Fruit fly (Drosophila melanogaster) whole organism, embryonic: ENCODE results near the gene CG9044.

Source experiments
- BEAF-32 ChIP-seq: fragments of 200-800 bp; sonication (Bioruptor generic); optimal IDR thresholded peaks from 3 replicates; lab custom pipeline; 2017; ENCODE audit warnings: missing biosample characterization, missing genetic modification characterization, mild to moderate bottlenecking, moderate library complexity, missing genetic modification reagents
- BtbVII ChIP-seq: fragments of 200-800 bp; sonication (Bioruptor generic); optimal IDR thresholded peaks from 3 replicates; lab custom pipeline; 2017; ENCODE audit warnings: missing biosample characterization, mild to moderate bottlenecking, missing genetic modification characterization
- CG10267 ChIP-seq: fragments of 200-800 bp; sonication (Bioruptor generic); optimal IDR thresholded peaks from 2 replicates; lab custom pipeline; 2018; ENCODE audit warnings: missing biosample characterization, mild to moderate bottlenecking, missing genetic modification characterization, moderate library complexity
- CG10543 ChIP-seq: fragments of 200-800 bp; sonication (Bioruptor generic); optimal IDR thresholded peaks from 3 replicates; lab custom pipeline; 2017; ENCODE audit warnings: missing biosample characterization, mild to moderate bottlenecking, missing genetic modification characterization, moderate library complexity
- CG11398 ChIP-seq: fragments of 200-800 bp; sonication (Bioruptor generic); optimal IDR thresholded peaks from 2 replicates; lab custom pipeline; 2016; ENCODE audit warnings: missing biosample characterization, missing genetic modification characterization
- CG13296 ChIP-seq: fragments of 200-800 bp; sonication (Bioruptor generic); optimal IDR thresholded peaks from 3 replicates; lab custom pipeline; 2018; ENCODE audit warnings: missing biosample characterization, mild to moderate bottlenecking, missing genetic modification characterization
- CG14860 ChIP-seq: fragments of 200-800 bp; sonication (Bioruptor generic); IDR thresholded peaks from 3 replicates; pipeline ENCODE4 v1.3.6; 2022; ENCODE audit warnings: missing biosample characterization, missing genetic modification characterization; ENCODE audit not compliant: partially characterized antibody
- CG15479 ChIP-seq: fragments of 200-800 bp; sonication (Bioruptor generic); optimal IDR thresholded peaks from 3 replicates; lab custom pipeline; 2019; ENCODE audit warnings: missing biosample characterization, mild to moderate bottlenecking, missing genetic modification characterization, moderate library complexity
- CG15514 ChIP-seq: fragments of 200-800 bp; sonication (Bioruptor generic); optimal IDR thresholded peaks from 3 replicates; lab custom pipeline; 2017; ENCODE audit warnings: missing biosample characterization, missing genetic modification characterization, mild to moderate bottlenecking, moderate library complexity, missing genetic modification reagents
- CG17612 ChIP-seq: fragments of 200-800 bp; sonication (Bioruptor generic); IDR thresholded peaks from 2 replicates; pipeline ENCODE4 v1.3.6; 2022; ENCODE audit warnings: missing biosample characterization, missing genetic modification characterization
- CG3163 ChIP-seq: fragments of 200-800 bp; sonication (Bioruptor generic); optimal IDR thresholded peaks from 3 replicates; lab custom pipeline; 2016; ENCODE audit warnings: missing biosample characterization, missing genetic modification characterization
- CG34376 ChIP-seq: fragments of 200-800 bp; sonication (Bioruptor generic); optimal IDR thresholded peaks from 2 replicates; lab custom pipeline; 2018; ENCODE audit warnings: missing biosample characterization, mild to moderate bottlenecking, missing genetic modification characterization
- CG4360 ChIP-seq: fragments of 200-800 bp; sonication (Bioruptor generic); IDR thresholded peaks from 2 replicates; pipeline ENCODE4 v1.3.6; 2022; ENCODE audit warnings: missing biosample characterization, missing genetic modification characterization
- CG4424 ChIP-seq: fragments of 200-800 bp; sonication (Bioruptor generic); optimal IDR thresholded peaks from 3 replicates; lab custom pipeline; 2016; ENCODE audit warnings: missing biosample characterization, missing genetic modification characterization
- CG5953 ChIP-seq: fragments of 200-800 bp; sonication (Bioruptor generic); IDR thresholded peaks from 2 replicates; pipeline ENCODE4 v1.3.6; 2022; ENCODE audit warnings: missing biosample characterization, missing genetic modification characterization
- CG6272 ChIP-seq: fragments of 200-800 bp; sonication (Bioruptor generic); IDR thresholded peaks from 2 replicates; pipeline ENCODE4 v1.3.6; 2022; ENCODE audit warnings: missing biosample characterization, missing genetic modification characterization
- CG9609 ChIP-seq: fragments of 200-800 bp; sonication (Bioruptor generic); optimal IDR thresholded peaks from 3 replicates; lab custom pipeline; 2016; ENCODE audit warnings: missing biosample characterization, missing genetic modification characterization
- CG9817 ChIP-seq: fragments of 200-800 bp; sonication (Bioruptor generic); optimal IDR thresholded peaks from 2 replicates; lab custom pipeline; 2018; ENCODE audit warnings: missing biosample characterization, mild to moderate bottlenecking, missing genetic modification characterization, moderate library complexity
- Camta ChIP-seq: fragments of 200-800 bp; sonication (Bioruptor generic); optimal IDR thresholded peaks from 2 replicates; lab custom pipeline; 2016; ENCODE audit warnings: missing biosample characterization, missing genetic modification characterization
- Ets97D ChIP-seq: fragments of 200-800 bp; sonication (Bioruptor generic); optimal IDR thresholded peaks from 3 replicates; lab custom pipeline; 2016; ENCODE audit warnings: missing biosample characterization, missing genetic modification characterization
- Hand ChIP-seq: fragments of 200-800 bp; sonication (Bioruptor generic); optimal IDR thresholded peaks from 2 replicates; lab custom pipeline; 2017; ENCODE audit warnings: mild to moderate bottlenecking, missing biosample characterization, missing genetic modification reagents, missing genetic modification characterization
- Mad ChIP-seq: fragments of 200-800 bp; sonication (Bioruptor generic); optimal IDR thresholded peaks from 2 replicates; lab custom pipeline; 2016; ENCODE audit warnings: missing biosample characterization, missing genetic modification characterization
- Med ChIP-seq: fragments of 200-800 bp; sonication (Bioruptor generic); peaks from one replicate; lab custom pipeline; 2016; ENCODE audit warnings: missing biosample characterization, missing genetic modification characterization, mild to moderate bottlenecking, inconsistent platforms, moderate library complexity
- NK7.1 ChIP-seq: fragments of 200-800 bp; sonication (Bioruptor generic); optimal IDR thresholded peaks from 3 replicates; lab custom pipeline; 2016; ENCODE audit warnings: missing biosample characterization, missing genetic modification characterization
- Neu2 ChIP-seq: fragments of 200-800 bp; sonication (Bioruptor generic); optimal IDR thresholded peaks from 3 replicates; lab custom pipeline; 2016; ENCODE audit warnings: missing biosample characterization, missing genetic modification characterization, borderline replicate concordance
- Sox102F ChIP-seq: fragments of 200-800 bp; sonication (Bioruptor generic); optimal IDR thresholded peaks from 2 replicates; lab custom pipeline; 2018; ENCODE audit warnings: missing biosample characterization, mild to moderate bottlenecking, missing genetic modification characterization, moderate library complexity
- Trl ChIP-seq, 3 experiments: fragments of >200 bp in 2 of 3; fragments of 200-800 bp in 1 of 3; sonication (Bioruptor generic) in 1 of 3; optimal IDR thresholded peaks; 2 replicates in 1 of 3; 3 replicates in 2 of 3; lab custom pipeline; 2016 to 2017; ENCODE audit warnings: missing biosample characterization in 1 of 3, missing genetic modification characterization in 1 of 3
- YL-1 ChIP-seq: fragments of 200-800 bp; sonication (Bioruptor generic); optimal IDR thresholded peaks from 3 replicates; lab custom pipeline; 2017; ENCODE audit warnings: missing biosample characterization, mild to moderate bottlenecking, missing genetic modification characterization
- ac ChIP-seq: fragments of 200-800 bp; sonication (Bioruptor generic); optimal IDR thresholded peaks from 3 replicates; lab custom pipeline; 2017; ENCODE audit warnings: missing biosample characterization, mild to moderate bottlenecking, missing genetic modification characterization
- ato ChIP-seq: fragments of 200-800 bp; sonication (Bioruptor generic); IDR thresholded peaks from 2 replicates; pipeline ENCODE4 v1.3.6; 2022; ENCODE audit warnings: missing biosample characterization, missing genetic modification characterization; ENCODE audit not compliant: partially characterized antibody
- bigmax ChIP-seq: fragments of 200-800 bp; sonication (Bioruptor generic); optimal IDR thresholded peaks from 2 replicates; lab custom pipeline; 2018; ENCODE audit warnings: missing biosample characterization, mild to moderate bottlenecking, missing genetic modification characterization
- bowl ChIP-seq: fragments of 200-800 bp; sonication (Bioruptor generic); IDR thresholded peaks from 2 replicates; pipeline ENCODE4 v1.3.6; 2022; ENCODE audit warnings: missing biosample characterization, missing genetic modification characterization
- cad ChIP-seq: fragments of >200 bp; optimal IDR thresholded peaks from 2 replicates; lab custom pipeline; 2017; ENCODE audit warnings: missing biosample characterization, missing genetic modification characterization
- chif ChIP-seq, 2 experiments: fragments of 200-800 bp; sonication (Bioruptor generic); optimal IDR thresholded peaks; 3 replicates each; lab custom pipeline; 2016; ENCODE audit warnings: missing biosample characterization in 2 of 2, missing genetic modification characterization in 2 of 2
- ewg ChIP-seq: fragments of 200-800 bp; sonication (Bioruptor generic); optimal IDR thresholded peaks from 3 replicates; lab custom pipeline; 2017; ENCODE audit warnings: mild to moderate bottlenecking, missing biosample characterization, missing genetic modification reagents, missing genetic modification characterization
- gsb-n ChIP-seq: fragments of 200-800 bp; sonication (Bioruptor generic); optimal IDR thresholded peaks from 3 replicates; lab custom pipeline; 2018; ENCODE audit warnings: missing biosample characterization, mild to moderate bottlenecking, missing genetic modification characterization
- klu ChIP-seq: fragments of 200-800 bp; sonication (Bioruptor generic); IDR thresholded peaks from 2 replicates; pipeline ENCODE4 v1.3.6; 2022; ENCODE audit warnings: missing biosample characterization, missing genetic modification characterization
- luna ChIP-seq: fragments of 200-800 bp; sonication (Bioruptor generic); optimal IDR thresholded peaks from 2 replicates; lab custom pipeline; 2016; ENCODE audit warnings: missing biosample characterization, missing genetic modification characterization
- mirr ChIP-seq: fragments of 200-800 bp; sonication (Bioruptor generic); optimal IDR thresholded peaks from 3 replicates; lab custom pipeline; 2018; ENCODE audit warnings: missing biosample characterization, mild to moderate bottlenecking, missing genetic modification characterization
- nom ChIP-seq: fragments of 200-800 bp; sonication (Bioruptor generic); optimal IDR thresholded peaks from 2 replicates; lab custom pipeline; 2017; ENCODE audit warnings: missing biosample characterization, missing genetic modification characterization, mild to moderate bottlenecking, moderate library complexity, missing genetic modification reagents
- pb ChIP-seq: fragments of 200-800 bp; sonication (Bioruptor generic); optimal IDR thresholded peaks from 3 replicates; lab custom pipeline; 2016; ENCODE audit warnings: missing biosample characterization, missing genetic modification characterization
- pros ChIP-seq: fragments of 200-800 bp; sonication (Bioruptor generic); optimal IDR thresholded peaks from 3 replicates; lab custom pipeline; 2019; ENCODE audit warnings: missing biosample characterization, mild to moderate bottlenecking, missing genetic modification characterization, moderate library complexity
- salm ChIP-seq: fragments of 200-800 bp; sonication (Bioruptor generic); optimal IDR thresholded peaks from 2 replicates; lab custom pipeline; 2018; ENCODE audit warnings: missing biosample characterization, mild to moderate bottlenecking, missing genetic modification characterization
- sd ChIP-seq: fragments of 200-800 bp; sonication (Bioruptor generic); optimal IDR thresholded peaks from 3 replicates; lab custom pipeline; 2018; ENCODE audit warnings: missing biosample characterization, mild to moderate bottlenecking, missing genetic modification characterization, moderate library complexity
- stc ChIP-seq: fragments of 200-800 bp; sonication (Bioruptor generic); IDR thresholded peaks from 2 replicates; pipeline ENCODE4 v1.3.6; 2022; ENCODE audit warnings: missing biosample characterization, missing genetic modification characterization
- tio ChIP-seq: fragments of 200-800 bp; sonication (Bioruptor generic); optimal IDR thresholded peaks from 2 replicates; lab custom pipeline; 2017; ENCODE audit warnings: missing biosample characterization, missing genetic modification characterization, inconsistent platforms
- usp ChIP-seq: fragments of >200 bp; optimal IDR thresholded peaks from 2 replicates; lab custom pipeline; 2017; ENCODE audit warnings: missing biosample characterization, missing genetic modification characterization

The CG9044 gene

DNA sequence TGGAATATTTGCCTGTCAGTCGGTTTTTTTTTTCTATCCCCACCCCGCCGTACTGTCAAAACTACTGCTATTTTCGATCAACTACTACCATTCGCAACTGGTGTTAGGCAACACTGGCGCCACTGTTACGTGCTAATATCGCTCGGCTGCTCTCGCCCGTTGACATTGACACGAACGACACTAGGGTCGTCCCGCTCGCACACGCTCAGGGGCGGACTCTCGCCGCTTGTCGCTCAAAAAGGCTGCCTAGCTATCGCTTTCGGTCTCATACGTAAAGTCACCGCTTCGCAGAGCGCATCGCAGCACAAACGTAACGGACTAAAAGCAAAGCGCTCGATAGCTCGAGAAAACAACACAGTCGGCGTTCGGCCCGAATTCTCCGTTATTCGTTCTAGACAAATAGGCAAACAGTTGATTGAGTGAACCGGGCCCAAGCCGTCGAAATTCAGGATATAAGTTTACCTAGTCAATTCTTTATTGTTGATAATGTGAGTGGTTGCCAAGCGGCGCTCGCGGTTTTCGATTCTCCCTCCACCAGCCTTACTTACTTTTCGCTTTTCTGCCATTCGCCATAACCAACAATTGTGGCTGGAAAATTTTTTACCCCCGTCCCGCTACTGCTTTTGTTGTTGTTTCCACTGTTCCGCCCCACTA, 33.2 kb downstream of the CG9044 start (continued):
- TF ChIP-seq chif (GFP tag; optimal IDR thresholded peaks at IDR 0.05; lab: Kevin White, UChicago) (peak in 1 of 2 experiments; percentile 14), Camta (GFP tag; lab: Kevin White, UChicago) (peak; percentile 28), mirr (GFP tag; lab: Kevin White, UChicago) (peak; percentile 72), YL-1 (peak; percentile 88), Neu2 (no peak)

dm6 chr2L:5983236-5983635, 34.0 kb downstream of the CG9044 start:
- TF ChIP-seq pros (GFP tag; lab: Kevin White, UChicago) (peak; percentile 58), tio (GFP tag; lab: Kevin White, UChicago) (no peak), nom (peak; percentile 38), CG11398 (no peak), CG6272 (no peak), CG9609 (no peak), BtbVII (GFP tag; lab: Kevin White, UChicago) (no peak), ac (no peak), Med (GFP tag; lab: Kevin White, UChicago) (no peak), CG10543 (no peak), CG5953 (GFP tag; lab: Robert Waterston, UW) (no peak), CG4424 (GFP tag; lab: Kevin White, UChicago) (no peak), Mad (GFP tag; lab: Kevin White, UChicago) (no peak), Hand (no peak), sd (tag; lab: Kevin White, UChicago) (peak; percentile 8), CG14860 (no peak), luna (GFP tag; lab: Kevin White, UChicago) (no peak), gsb-n (tag; lab: Kevin White, UChicago) (no peak), bowl (GFP tag; lab: Robert Waterston, UW) (no peak), stc (GFP tag; lab: Robert Waterston, UW) (no peak), ato (GFP tag; lab: Robert Waterston, UW) (no peak), salm (tag; lab: Kevin White, UChicago) (no peak), ewg (no peak), CG15479 (GFP tag; lab: Kevin White, UChicago) (peak; percentile 67), usp (no peak), klu (GFP tag; lab: Robert Waterston, UW) (no peak), cad (peak; percentile 11), CG34376 (GFP tag; lab: Kevin White, UChicago) (no peak), CG15514 (GFP tag; lab: Kevin White, UChicago) (no peak), CG10267 (tag; lab: Kevin White, UChicago) (no peak), CG17612 (GFP tag; lab: Robert Waterston, UW) (no peak), pb (GFP tag; lab: Kevin White, UChicago) (no peak), Ets97D (GFP tag; lab: Kevin White, UChicago) (no peak), bigmax (GFP tag; lab: Kevin White, UChicago) (no peak), CG3163 (GFP tag; lab: Kevin White, UChicago) (peak; percentile 50), CG4360 (GFP tag; lab: Robert Waterston, UW) (no peak), Sox102F (GFP tag; lab: Kevin White, UChicago) (no peak), BEAF-32 (no peak), CG9817 (tag; lab: Kevin White, UChicago) (no peak), Trl (optimal IDR thresholded peaks at IDR 0.05; lab: Kevin White, UChicago) (peak; percentile 20 to 73), Trl (GFP tag; optimal IDR thresholded peaks at IDR 0.05; lab: Kevin White, UChicago) (no peak), NK7.1 (GFP tag; lab: Kevin White, UChicago) (no peak), CG13296 (GFP tag; lab: Kevin White, UChicago) (no peak)
